Worm (Caenorhabditis elegans) whole organism, late embryonic: ENCODE data around the gene F55C9.6.

Experiments used
- C38D4.7 ChIP-seq: fragments of 200-800 bp; sonication (Bioruptor generic); optimal IDR thresholded peaks from 2 replicates; lab custom pipeline; 2018; ENCODE audit warnings: mild to moderate bottlenecking, missing genetic modification characterization, moderate library complexity, missing compliant biosample characterization
- K02D7.2 ChIP-seq: sonication (generic microtip); optimal IDR thresholded peaks from 2 replicates; lab custom pipeline; 2017; ENCODE audit warnings: mild to moderate bottlenecking, missing genetic modification characterization, missing compliant biosample characterization
- elt-2 ChIP-seq: sonication (generic microtip); optimal IDR thresholded peaks from 2 replicates; lab custom pipeline; 2016; ENCODE audit warnings: missing genetic modification reagents, missing genetic modification characterization, missing compliant biosample characterization
- nhr-11 ChIP-seq: fragments of 150-350 bp; optimal IDR thresholded peaks from 2 replicates; lab custom pipeline; 2014; ENCODE audit warnings: missing biosample characterization, missing genetic modification characterization
- pax-1 ChIP-seq: fragments of 150-350 bp; optimal IDR thresholded peaks from 2 replicates; lab custom pipeline; 2014; ENCODE audit warnings: missing biosample characterization, missing genetic modification characterization
- pha-4 ChIP-seq: fragments of 150-350 bp; optimal IDR thresholded peaks from 2 replicates; lab custom pipeline; 2018; ENCODE audit warnings: missing biosample characterization, missing genetic modification reagents, missing genetic modification characterization
- rnt-1 ChIP-seq: sonication (generic microtip); optimal IDR thresholded peaks from 2 replicates; lab custom pipeline; 2016; ENCODE audit warnings: missing genetic modification characterization, missing compliant biosample characterization
- sox-4 ChIP-seq: sonication (generic microtip); optimal IDR thresholded peaks from 2 replicates; lab custom pipeline; 2017; ENCODE audit warnings: mild to moderate bottlenecking, missing genetic modification characterization, inconsistent platforms, missing compliant biosample characterization
- tbx-2 ChIP-seq: sonication (generic microtip); optimal IDR thresholded peaks from 2 replicates; lab custom pipeline; 2016; ENCODE audit warnings: missing genetic modification characterization, missing compliant biosample characterization

DNA sequence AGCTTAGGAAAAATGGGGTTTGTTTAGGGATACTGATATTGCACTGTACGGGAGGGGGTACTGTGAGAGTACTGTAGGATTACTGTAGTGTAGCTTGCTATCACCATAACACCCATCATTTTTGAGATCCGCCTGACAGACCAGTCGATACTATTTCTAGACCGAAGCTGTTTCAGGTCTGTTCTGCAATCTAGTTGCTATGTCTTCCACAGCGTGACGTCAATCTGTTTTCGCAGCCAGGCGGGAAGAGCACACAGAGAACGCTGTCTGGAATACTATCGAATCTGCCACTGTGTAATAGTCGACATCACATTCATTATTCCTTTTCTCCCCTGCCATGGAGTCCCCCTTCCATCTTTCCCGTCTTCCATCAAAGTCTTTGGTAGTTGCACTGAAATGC, 44.8 kb downstream of the F55C9.6 start, which contains the start of gene F21D9.11:
- TF ChIP-seq nhr-11 (tag; lab: Kevin White, UChicago): no peak
- no peak for TF ChIP-seq tbx-2 (tag; lab: Kevin White, UChicago)
- no peak for TF ChIP-seq pax-1 (tag; lab: Kevin White, UChicago)
- TF ChIP-seq elt-2 (tag; lab: Kevin White, UChicago): no peak
- TF ChIP-seq rnt-1 (tag; lab: Kevin White, UChicago): no peak
- no peak for TF ChIP-seq pha-4 (tag; lab: Kevin White, UChicago)
- TF ChIP-seq K02D7.2 (tag; lab: Kevin White, UChicago): no peak
- no peak for TF ChIP-seq sox-4
- no peak for TF ChIP-seq C38D4.7 (GFP tag; lab: Kevin White, UChicago)
